Fruit fly (Drosophila melanogaster) whole organism, embryonic: ENCODE measurements around the gene Tsp97E.

Source experiments
- ATbp ChIP-seq: fragments of 200-800 bp; sonication (Bioruptor generic); optimal IDR thresholded peaks from 2 replicates; lab custom pipeline; 2017; ENCODE audit warnings: missing biosample characterization, mild to moderate bottlenecking, missing genetic modification characterization, missing genetic modification reagents
- Abd-B ChIP-seq: fragments of 200-800 bp; sonication (Bioruptor generic); optimal IDR thresholded peaks from 2 replicates; lab custom pipeline; 2018; ENCODE audit warnings: missing biosample characterization, mild to moderate bottlenecking, missing genetic modification characterization, moderate library complexity
- Aef1 ChIP-seq: fragments of 200-800 bp; sonication (Bioruptor generic); IDR thresholded peaks from 3 replicates; pipeline ENCODE4 v1.3.6; 2022; ENCODE audit warnings: missing biosample characterization, missing genetic modification characterization
- Awh ChIP-seq: fragments of 200-800 bp; sonication (Bioruptor generic); IDR thresholded peaks from 2 replicates; pipeline ENCODE4, ENCODE4 v1.3.6; 2022; ENCODE audit warnings: missing biosample characterization, missing genetic modification characterization
- Bteb2 ChIP-seq: fragments of 200-800 bp; sonication (Bioruptor generic); optimal IDR thresholded peaks from 2 replicates; lab custom pipeline; 2016; ENCODE audit warnings: missing biosample characterization, missing genetic modification characterization
- CG10543 ChIP-seq: fragments of 200-800 bp; sonication (Bioruptor generic); optimal IDR thresholded peaks from 3 replicates; lab custom pipeline; 2017; ENCODE audit warnings: missing biosample characterization, mild to moderate bottlenecking, missing genetic modification characterization, moderate library complexity
- CG10979 ChIP-seq: fragments of 200-800 bp; sonication (Bioruptor generic); optimal IDR thresholded peaks from 2 replicates; lab custom pipeline; 2018; ENCODE audit warnings: missing biosample characterization, mild to moderate bottlenecking, missing genetic modification characterization, moderate library complexity
- CG13287 ChIP-seq: fragments of 200-800 bp; sonication (Bioruptor generic); IDR thresholded peaks from 2 replicates; pipeline ENCODE4 v1.3.6; 2022; ENCODE audit warnings: missing biosample characterization, missing genetic modification characterization; ENCODE audit not compliant: partially characterized antibody
- CG14441 ChIP-seq: fragments of 200-800 bp; sonication (Bioruptor generic); IDR thresholded peaks from 2 replicates; pipeline ENCODE4 v1.3.6; 2022; ENCODE audit warnings: missing biosample characterization, missing genetic modification characterization
- CG17186 ChIP-seq: fragments of 200-800 bp; sonication (Bioruptor generic); optimal IDR thresholded peaks from 3 replicates; lab custom pipeline; 2017; ENCODE audit warnings: missing biosample characterization, missing genetic modification reagents, missing genetic modification characterization
- CG2199 ChIP-seq: fragments of 200-800 bp; sonication (Bioruptor generic); IDR thresholded peaks from 3 replicates; pipeline ENCODE4 v1.3.6; 2022; ENCODE audit warnings: missing biosample characterization, missing genetic modification characterization
- CG2875 ChIP-seq: fragments of 200-800 bp; sonication (Bioruptor generic); optimal IDR thresholded peaks from 2 replicates; lab custom pipeline; 2017; ENCODE audit warnings: missing biosample characterization, mild to moderate bottlenecking, missing genetic modification characterization, missing genetic modification reagents
- CG31365 ChIP-seq: fragments of 200-800 bp; sonication (Bioruptor generic); optimal IDR thresholded peaks from 2 replicates; lab custom pipeline; 2018; ENCODE audit warnings: missing biosample characterization, mild to moderate bottlenecking, missing genetic modification characterization
- CG3163 ChIP-seq: fragments of 200-800 bp; sonication (Bioruptor generic); optimal IDR thresholded peaks from 3 replicates; lab custom pipeline; 2016; ENCODE audit warnings: missing biosample characterization, missing genetic modification characterization
- CG43689 ChIP-seq: fragments of 200-800 bp; sonication (Bioruptor generic); IDR thresholded peaks from 2 replicates; pipeline ENCODE4 v1.3.6; 2022; ENCODE audit warnings: missing biosample characterization, missing genetic modification characterization
- CG8089 ChIP-seq: fragments of 200-800 bp; sonication (Bioruptor generic); optimal IDR thresholded peaks from 3 replicates; lab custom pipeline; 2016; ENCODE audit warnings: missing biosample characterization, missing genetic modification characterization
- CG8388 ChIP-seq: fragments of 200-800 bp; sonication (Bioruptor generic); optimal IDR thresholded peaks from 2 replicates; lab custom pipeline; 2019; ENCODE audit warnings: missing biosample characterization, mild to moderate bottlenecking, missing genetic modification characterization, moderate library complexity
- CG9437 ChIP-seq: fragments of 200-800 bp; sonication (Bioruptor generic); optimal IDR thresholded peaks from 2 replicates; lab custom pipeline; 2018; ENCODE audit warnings: missing biosample characterization, mild to moderate bottlenecking, missing genetic modification characterization
- CG9817 ChIP-seq: fragments of 200-800 bp; sonication (Bioruptor generic); optimal IDR thresholded peaks from 2 replicates; lab custom pipeline; 2018; ENCODE audit warnings: missing biosample characterization, mild to moderate bottlenecking, missing genetic modification characterization, moderate library complexity
- Dip3 ChIP-seq: fragments of 200-800 bp; sonication (Bioruptor generic); optimal IDR thresholded peaks from 3 replicates; lab custom pipeline; 2016; ENCODE audit warnings: missing biosample characterization, missing genetic modification characterization
- Drgx ChIP-seq: fragments of 200-800 bp; sonication (Bioruptor generic); IDR thresholded peaks from 2 replicates; pipeline ENCODE4 v1.3.6; 2022; ENCODE audit warnings: missing biosample characterization, missing genetic modification characterization
- Fer2 ChIP-seq: fragments of 200-800 bp; sonication (Bioruptor generic); optimal IDR thresholded peaks from 2 replicates; lab custom pipeline; 2018; ENCODE audit warnings: missing biosample characterization, mild to moderate bottlenecking, missing genetic modification characterization, moderate library complexity
- H15 ChIP-seq: fragments of 200-800 bp; sonication (Bioruptor generic); IDR thresholded peaks from 3 replicates; pipeline ENCODE4 v1.3.6; 2022; ENCODE audit warnings: missing biosample characterization, missing genetic modification characterization
- HLH3B ChIP-seq: fragments of 200-800 bp; sonication (Bioruptor generic); IDR thresholded peaks from 2 replicates; pipeline ENCODE4 v1.3.6; 2022; ENCODE audit warnings: missing biosample characterization, missing genetic modification characterization
- Hand ChIP-seq: fragments of 200-800 bp; sonication (Bioruptor generic); optimal IDR thresholded peaks from 2 replicates; lab custom pipeline; 2017; ENCODE audit warnings: mild to moderate bottlenecking, missing biosample characterization, missing genetic modification reagents, missing genetic modification characterization
- Hr3 ChIP-seq: fragments of 200-800 bp; sonication (Bioruptor generic); optimal IDR thresholded peaks from 3 replicates; lab custom pipeline; 2016; ENCODE audit warnings: missing biosample characterization, missing genetic modification characterization
- Hr78 ChIP-seq, 2 experiments: fragments of 200-800 bp in 1 of 2; fragments of >200 bp in 1 of 2; sonication (Bioruptor generic) in 1 of 2; optimal IDR thresholded peaks; 2 replicates each; lab custom pipeline; 2017 to 2019; ENCODE audit warnings: missing biosample characterization in 2 of 2, missing genetic modification characterization in 2 of 2, mild to moderate bottlenecking in 1 of 2, moderate library complexity in 1 of 2
- Mrtf ChIP-seq: fragments of 200-800 bp; sonication (Bioruptor generic); IDR thresholded peaks from 3 replicates; pipeline ENCODE4 v1.3.6; 2022; ENCODE audit warnings: missing biosample characterization, missing genetic modification characterization
- NC2α ChIP-seq: fragments of 200-800 bp; sonication (Bioruptor generic); optimal IDR thresholded peaks from 2 replicates; lab custom pipeline; 2016; ENCODE audit warnings: missing biosample characterization, missing genetic modification characterization
- Neu2 ChIP-seq: fragments of 200-800 bp; sonication (Bioruptor generic); optimal IDR thresholded peaks from 3 replicates; lab custom pipeline; 2016; ENCODE audit warnings: missing biosample characterization, missing genetic modification characterization, borderline replicate concordance
- ab ChIP-seq: fragments of 200-800 bp; sonication (Bioruptor generic); optimal IDR thresholded peaks from 2 replicates; lab custom pipeline; 2016; ENCODE audit warnings: missing biosample characterization, missing genetic modification characterization
- bigmax ChIP-seq: fragments of 200-800 bp; sonication (Bioruptor generic); optimal IDR thresholded peaks from 2 replicates; lab custom pipeline; 2018; ENCODE audit warnings: missing biosample characterization, mild to moderate bottlenecking, missing genetic modification characterization
- chinmo ChIP-seq: fragments of 200-800 bp; sonication (Bioruptor generic); IDR thresholded peaks from 4 replicates; pipeline ENCODE4 v1.3.6; 2022; ENCODE audit warnings: missing biosample characterization, missing genetic modification characterization; ENCODE audit not compliant: partially characterized antibody
- crp ChIP-seq, 2 experiments: fragments of 200-800 bp; sonication (Bioruptor generic); optimal IDR thresholded peaks; 2 replicates in 1 of 2; 3 replicates in 1 of 2; lab custom pipeline; 2017; ENCODE audit warnings: missing biosample characterization in 2 of 2, missing genetic modification characterization in 2 of 2, mild to moderate bottlenecking in 1 of 2, moderate library complexity in 1 of 2
- da ChIP-seq: fragments of 200-800 bp; sonication (Bioruptor generic); optimal IDR thresholded peaks from 2 replicates; lab custom pipeline; 2016; ENCODE audit warnings: missing biosample characterization, missing genetic modification characterization
- danr ChIP-seq: fragments of 200-800 bp; sonication (Bioruptor generic); IDR thresholded peaks from 2 replicates; pipeline ENCODE4 v1.3.6; 2022; ENCODE audit warnings: missing biosample characterization, missing genetic modification characterization
- dati ChIP-seq: fragments of 200-800 bp; sonication (Bioruptor generic); IDR thresholded peaks from 2 replicates; pipeline ENCODE4 v1.3.6; 2022; ENCODE audit warnings: missing biosample characterization, missing genetic modification characterization
- dm ChIP-seq: fragments of 200-800 bp; sonication (Bioruptor generic); optimal IDR thresholded peaks from 3 replicates; lab custom pipeline; 2016; ENCODE audit warnings: missing biosample characterization, missing genetic modification characterization
- fd96Cb ChIP-seq: fragments of 200-800 bp; sonication (Bioruptor generic); optimal IDR thresholded peaks from 2 replicates; lab custom pipeline; 2018; ENCODE audit warnings: missing biosample characterization, mild to moderate bottlenecking, missing genetic modification characterization, moderate library complexity
- gro ChIP-seq: fragments of 200-800 bp; sonication (Bioruptor generic); optimal IDR thresholded peaks from 2 replicates; lab custom pipeline; 2016; ENCODE audit warnings: missing biosample characterization, missing genetic modification characterization
- klu ChIP-seq: fragments of 200-800 bp; sonication (Bioruptor generic); IDR thresholded peaks from 2 replicates; pipeline ENCODE4 v1.3.6; 2022; ENCODE audit warnings: missing biosample characterization, missing genetic modification characterization
- kni ChIP-seq: fragments of 200-800 bp; sonication (Bioruptor generic); optimal IDR thresholded peaks from 3 replicates; lab custom pipeline; 2017; ENCODE audit warnings: mild to moderate bottlenecking, missing biosample characterization, missing genetic modification reagents, missing genetic modification characterization
- knrl ChIP-seq: fragments of 200-800 bp; sonication (Bioruptor generic); IDR thresholded peaks from 3 replicates; pipeline ENCODE4 v1.3.6; 2022; ENCODE audit warnings: missing biosample characterization, missing genetic modification characterization; ENCODE audit not compliant: partially characterized antibody
- nerfin-2 ChIP-seq: fragments of 200-800 bp; sonication (Bioruptor generic); IDR thresholded peaks from 2 replicates; pipeline ENCODE4 v1.3.6; 2022; ENCODE audit warnings: missing biosample characterization, missing genetic modification characterization; ENCODE audit not compliant: partially characterized antibody
- nom ChIP-seq: fragments of 200-800 bp; sonication (Bioruptor generic); optimal IDR thresholded peaks from 2 replicates; lab custom pipeline; 2017; ENCODE audit warnings: missing biosample characterization, missing genetic modification characterization, mild to moderate bottlenecking, moderate library complexity, missing genetic modification reagents
- peb ChIP-seq: fragments of 200-800 bp; sonication (Bioruptor generic); IDR thresholded peaks from 2 replicates; pipeline ENCODE4 v1.3.6; 2022; ENCODE audit warnings: missing biosample characterization, missing genetic modification characterization
- phol ChIP-seq: fragments of 200-800 bp; sonication (Bioruptor generic); optimal IDR thresholded peaks from 3 replicates; lab custom pipeline; 2018; ENCODE audit warnings: missing biosample characterization, mild to moderate bottlenecking, missing genetic modification characterization, moderate library complexity
- toy ChIP-seq: fragments of 200-800 bp; sonication (Bioruptor generic); IDR thresholded peaks from 2 replicates; pipeline ENCODE4 v1.3.6; 2022; ENCODE audit warnings: missing biosample characterization, missing genetic modification characterization
- ttk ChIP-seq: fragments of 200-800 bp; sonication (Bioruptor generic); IDR thresholded peaks from 2 replicates; pipeline ENCODE4 v2.1.2; 2022; ENCODE audit warnings: missing biosample characterization, missing genetic modification characterization
- vvl ChIP-seq: fragments of 200-800 bp; sonication (Bioruptor generic); IDR thresholded peaks from 2 replicates; pipeline ENCODE4 v1.3.6; 2022; ENCODE audit warnings: missing biosample characterization, missing genetic modification characterization

The Tsp97E gene

dm6 chr3R:26923830-26924333 lies 40.7 kb downstream of the Tsp97E start (continued):
- no peak for TF ChIP-seq H15 (GFP tag; lab: Robert Waterston, UW)
- TF ChIP-seq phol: peak; percentile 53
- no peak for TF ChIP-seq CG43689 (GFP tag; lab: Robert Waterston, UW)
- no peak for TF ChIP-seq CG2199 (GFP tag; lab: Robert Waterston, UW)
- 0 out of 4 replicates have a peak, but pooled peaks have one; percentile 60 for TF ChIP-seq chinmo (GFP tag; lab: Robert Waterston, UW)
- TF ChIP-seq CG31365: no peak
- TF ChIP-seq CG10543: peak; percentile 38
- no peak for TF ChIP-seq gro (GFP tag; lab: Kevin White, UChicago)
- TF ChIP-seq crp (GFP tag; optimal IDR thresholded peaks at IDR 0.05; lab: Kevin White, UChicago): no peak
- peak; percentile 74 for TF ChIP-seq ATbp (GFP tag; lab: Kevin White, UChicago)
- TF ChIP-seq Fer2: peak; percentile 37
- TF ChIP-seq nom (GFP tag; lab: Kevin White, UChicago): no peak
- TF ChIP-seq CG2875 (GFP tag; lab: Kevin White, UChicago): peak; percentile 70
- no peak for TF ChIP-seq Bteb2 (GFP tag; lab: Kevin White, UChicago)
- TF ChIP-seq CG8388: peak; percentile 6
- TF ChIP-seq knrl: no peak
- peak; percentile 14 for TF ChIP-seq CG9437 (GFP tag; lab: Kevin White, UChicago)
- peak; percentile 56 for TF ChIP-seq CG14441 (GFP tag; lab: Robert Waterston, UW)
- TF ChIP-seq vvl: peak; percentile 68
- TF ChIP-seq da (GFP tag; lab: Kevin White, UChicago): no peak
- TF ChIP-seq CG17186: no peak
- TF ChIP-seq Drgx (GFP tag; lab: Robert Waterston, UW): no peak
- peak in 1 of 2 experiments; percentile 43 for TF ChIP-seq Hr78 (GFP tag; optimal IDR thresholded peaks at IDR 0.05; lab: Kevin White, UChicago)
- no peak for TF ChIP-seq Neu2 (GFP tag; lab: Kevin White, UChicago)
- no peak for TF ChIP-seq CG13287 (GFP tag; lab: Robert Waterston, UW)
- no peak for TF ChIP-seq CG3163
- no peak for TF ChIP-seq kni (GFP tag; lab: Kevin White, UChicago)
- TF ChIP-seq toy (GFP tag; lab: Robert Waterston, UW): no peak
- TF ChIP-seq Mrtf (GFP tag; lab: Robert Waterston, UW): no peak
- TF ChIP-seq Abd-B: peak; percentile 53
- TF ChIP-seq CG10979 (tag; lab: Kevin White, UChicago): peak; percentile 48
- no peak for TF ChIP-seq Aef1
- peak; percentile 28; the same call in 1 of the 2 replicates for TF ChIP-seq HLH3B (GFP tag; lab: Robert Waterston, UW)
- TF ChIP-seq peb (GFP tag; lab: Robert Waterston, UW): no peak
- no peak for TF ChIP-seq nerfin-2 (GFP tag; lab: Robert Waterston, UW)
- TF ChIP-seq Awh: 0 out of 2 replicates have a peak, but pooled peaks have one; percentile 13
- no peak for TF ChIP-seq klu
- TF ChIP-seq dm (GFP tag; lab: Kevin White, UChicago): no peak
- TF ChIP-seq Hand: no peak
- TF ChIP-seq danr (GFP tag; lab: Robert Waterston, UW): no peak
- TF ChIP-seq NC2α: no peak
- TF ChIP-seq CG8089 (GFP tag; lab: Kevin White, UChicago): no peak
- TF ChIP-seq Dip3 (GFP tag; lab: Kevin White, UChicago): no peak
- peak; percentile 60 for TF ChIP-seq fd96Cb
- TF ChIP-seq Hr3 (GFP tag; lab: Kevin White, UChicago): no peak
- no peak for TF ChIP-seq ttk (GFP tag; lab: Robert Waterston, UW)
- no peak for TF ChIP-seq ab (GFP tag; lab: Kevin White, UChicago)
- TF ChIP-seq dati (GFP tag; lab: Robert Waterston, UW): no peak
- peak; percentile 15 for TF ChIP-seq bigmax (GFP tag; lab: Kevin White, UChicago)
- peak; percentile 27 for TF ChIP-seq CG9817 (tag; lab: Kevin White, UChicago)
